Worm (Caenorhabditis elegans) whole organism, L1 larva: ENCODE measurements around the gene T24D5.3.
A peak's percentile ranks its signal among the peaks of the same experiment; 100 is the strongest.

ENCODE experiments used
- aha-1 ChIP-seq: fragments of 150-350 bp; optimal IDR thresholded peaks from 2 replicates; lab custom pipeline; 2014; ENCODE audit warnings: missing biosample characterization, missing genetic modification characterization
- ama-1 ChIP-seq: fragments of 150-350 bp; optimal IDR thresholded peaks from 2 replicates; lab custom pipeline; 2014
- blmp-1 ChIP-seq: fragments of 150-350 bp; optimal IDR thresholded peaks from 2 replicates; lab custom pipeline; 2014; ENCODE audit warnings: missing biosample characterization, missing genetic modification characterization
- ceh-8 ChIP-seq: fragments of 200-800 bp; sonication (Bioruptor generic); optimal IDR thresholded peaks from 2 replicates; lab custom pipeline; 2018; ENCODE audit warnings: mild to moderate bottlenecking, missing genetic modification characterization, moderate library complexity, missing compliant biosample characterization
- ceh-90 ChIP-seq: sonication (generic microtip); optimal IDR thresholded peaks from 2 replicates; lab custom pipeline; 2016; ENCODE audit warnings: missing genetic modification characterization, missing compliant biosample characterization
- ces-1 ChIP-seq: fragments of 150-350 bp; optimal IDR thresholded peaks from 2 replicates; lab custom pipeline; 2014; ENCODE audit warnings: missing biosample characterization, missing genetic modification reagents, missing genetic modification characterization
- efl-1 ChIP-seq, 4 experiments: fragments of 150-350 bp; optimal IDR thresholded peaks in 3 of 4; peaks in 1 of 4; 1 replicate in 1 of 4; 2 replicates in 3 of 4; lab custom pipeline; 2014; ENCODE audit warnings: missing biosample characterization in 2 of 4, missing genetic modification characterization in 2 of 4, missing genetic modification reagents in 2 of 4
- efl-3 ChIP-seq: fragments of 200-800 bp; sonication (Bioruptor generic); optimal IDR thresholded peaks from 2 replicates; lab custom pipeline; 2018; ENCODE audit warnings: mild to moderate bottlenecking, missing genetic modification characterization, missing compliant biosample characterization
- egl-13 ChIP-seq: sonication (generic microtip); optimal IDR thresholded peaks from 2 replicates; lab custom pipeline; 2016; ENCODE audit warnings: missing genotype, missing genetic modification reagents, missing genetic modification characterization, missing compliant biosample characterization
- elt-2 ChIP-seq: sonication (generic microtip); optimal IDR thresholded peaks from 2 replicates; lab custom pipeline; 2016; ENCODE audit warnings: missing genetic modification characterization, mild to moderate bottlenecking, inconsistent platforms, missing compliant biosample characterization, missing genetic modification reagents
- elt-3 ChIP-seq, 6 experiments: fragments of 150-350 bp in 1 of 6; sonication (generic microtip); optimal IDR thresholded peaks; 2 replicates each; lab custom pipeline; 2017 to 2018; ENCODE audit warnings: missing biosample characterization in 6 of 6, missing genetic modification characterization in 6 of 6, inconsistent platforms in 1 of 6
- ets-5 ChIP-seq: fragments of 200-800 bp; sonication (Bioruptor generic); IDR thresholded peaks from 2 replicates; pipeline ENCODE4 v1.3.6; 2022; ENCODE audit warnings: missing genetic modification characterization, missing compliant biosample characterization
- fkh-10 ChIP-seq: sonication (generic microtip); optimal IDR thresholded peaks from 2 replicates; lab custom pipeline; 2017; ENCODE audit warnings: missing biosample characterization, missing genetic modification reagents, missing genetic modification characterization
- jun-1 ChIP-seq: fragments of 150-350 bp; optimal IDR thresholded peaks from 2 replicates; lab custom pipeline; 2014; ENCODE audit warnings: missing biosample characterization, missing genetic modification reagents, missing genetic modification characterization
- lin-13 ChIP-seq: fragments of 150-350 bp; optimal IDR thresholded peaks from 2 replicates; lab custom pipeline; 2014; ENCODE audit warnings: missing biosample characterization, missing genetic modification reagents, missing genetic modification characterization
- lin-14 ChIP-seq: fragments of 200-800 bp; sonication (Bioruptor generic); optimal IDR thresholded peaks from 2 replicates; lab custom pipeline; 2018; ENCODE audit warnings: mild to moderate bottlenecking, missing genetic modification characterization, moderate library complexity, missing compliant biosample characterization
- lin-35 ChIP-seq, 2 experiments: fragments of 150-350 bp; optimal IDR thresholded peaks; 2 replicates each; lab custom pipeline; 2014; ENCODE audit warnings: missing biosample characterization in 2 of 2, missing genetic modification characterization in 2 of 2, missing genetic modification reagents in 2 of 2
- lsy-2 ChIP-seq, 2 experiments: fragments of 150-350 bp; optimal IDR thresholded peaks; 2 replicates each; lab custom pipeline; 2014; ENCODE audit warnings: missing biosample characterization in 2 of 2, missing genetic modification characterization in 2 of 2
- mdl-1 ChIP-seq, 2 experiments: fragments of 150-350 bp; optimal IDR thresholded peaks; 2 replicates each; lab custom pipeline; 2014 to 2017; ENCODE audit warnings: missing biosample characterization in 2 of 2, missing genetic modification characterization in 2 of 2, inconsistent platforms in 1 of 2
- mep-1 ChIP-seq: fragments of 150-350 bp; optimal IDR thresholded peaks from 2 replicates; lab custom pipeline; 2014; ENCODE audit warnings: missing biosample characterization, missing genetic modification characterization
- nhr-19 ChIP-seq: fragments of 200-800 bp; sonication (Bioruptor generic); conservative IDR thresholded peaks from 2 replicates; pipeline ENCODE4 v1.3.6; 2022; ENCODE audit warnings: missing genetic modification characterization, missing compliant biosample characterization
- nhr-20 ChIP-seq: sonication (generic microtip); optimal IDR thresholded peaks from 2 replicates; lab custom pipeline; 2016; ENCODE audit warnings: mild to moderate bottlenecking, missing genetic modification characterization, missing compliant biosample characterization
- nhr-237 ChIP-seq: fragments of 150-350 bp; optimal IDR thresholded peaks from 2 replicates; lab custom pipeline; 2014; ENCODE audit warnings: missing biosample characterization, missing genetic modification characterization
- nhr-28 ChIP-seq: fragments of 150-350 bp; optimal IDR thresholded peaks from 2 replicates; lab custom pipeline; 2014; ENCODE audit warnings: missing biosample characterization, missing genetic modification characterization
- nhr-47 ChIP-seq: sonication (generic microtip); optimal IDR thresholded peaks from 2 replicates; lab custom pipeline; 2016; ENCODE audit warnings: mild to moderate bottlenecking, missing genetic modification characterization, moderate library complexity, missing compliant biosample characterization
- nhr-71 ChIP-seq: sonication (generic microtip); optimal IDR thresholded peaks from 2 replicates; lab custom pipeline; 2016; ENCODE audit warnings: mild to moderate bottlenecking, missing genetic modification characterization, moderate library complexity, missing compliant biosample characterization
- nhr-84 ChIP-seq: sonication (generic microtip); optimal IDR thresholded peaks from 2 replicates; lab custom pipeline; 2017; ENCODE audit warnings: missing biosample characterization, missing genetic modification characterization
- nhr-85 ChIP-seq: sonication (generic microtip); peaks from one replicate; lab custom pipeline; 2016; ENCODE audit warnings: missing genetic modification characterization, inconsistent platforms, missing compliant biosample characterization
- pax-3 ChIP-seq: fragments of 200-800 bp; sonication (Bioruptor generic); optimal IDR thresholded peaks from 2 replicates; lab custom pipeline; 2018; ENCODE audit warnings: mild to moderate bottlenecking, missing genetic modification characterization, moderate library complexity, missing compliant biosample characterization
- rnt-1 ChIP-seq: sonication (generic microtip); optimal IDR thresholded peaks from 2 replicates; lab custom pipeline; 2016; ENCODE audit warnings: mild to moderate bottlenecking, missing genetic modification characterization, moderate library complexity, missing compliant biosample characterization
- skn-1 ChIP-seq: fragments of 150-350 bp; optimal IDR thresholded peaks from 2 replicates; lab custom pipeline; 2014; ENCODE audit warnings: missing biosample characterization, missing genetic modification characterization
- snpc-4 ChIP-seq: fragments of 150-350 bp; optimal IDR thresholded peaks from 2 replicates; lab custom pipeline; 2014; ENCODE audit warnings: missing biosample characterization, missing genetic modification characterization
- snu-23 ChIP-seq: sonication (generic microtip); optimal IDR thresholded peaks from 2 replicates; lab custom pipeline; 2016; ENCODE audit warnings: missing genetic modification characterization, missing compliant biosample characterization
- tbx-2 ChIP-seq: sonication (generic microtip); optimal IDR thresholded peaks from 2 replicates; lab custom pipeline; 2016; ENCODE audit warnings: missing genetic modification characterization, missing compliant biosample characterization
- unc-86 ChIP-seq: sonication (generic microtip); optimal IDR thresholded peaks from 2 replicates; lab custom pipeline; 2016; ENCODE audit warnings: missing genetic modification characterization, missing compliant biosample characterization
- vab-15 ChIP-seq: sonication (generic microtip); optimal IDR thresholded peaks from 2 replicates; lab custom pipeline; 2017; ENCODE audit warnings: missing genotype, mild to moderate bottlenecking, missing genetic modification characterization, missing compliant biosample characterization
- zag-1 ChIP-seq: fragments of 150-350 bp; optimal IDR thresholded peaks from 2 replicates; lab custom pipeline; 2014; ENCODE audit warnings: missing biosample characterization, missing genetic modification characterization

T24D5.3 gene

ce11 chrX:12630005-12630404, 50.1 kb downstream of the T24D5.3 start:
- TF ChIP-seq efl-3 (GFP tag; lab: Kevin White, UChicago) (no peak), efl-1 (optimal IDR thresholded peaks at IDR 0.05; lab: Kevin White, UChicago) (no peak), efl-1 (GFP tag; optimal IDR thresholded peaks at IDR 0.05 in 1 of 2; lab: Kevin White, UChicago) (peak in 1 of 2 experiments; percentile 31)

- TF ChIP-seq lin-14 = peak; percentile 63
- TF ChIP-seq ceh-8 (GFP tag; lab: Kevin White, UChicago) = no peak
- TF ChIP-seq ceh-90 (tag; lab: Kevin White, UChicago) = no peak
- peak in 4 of 6 experiments; percentile 51 to 71 (median 58) for TF ChIP-seq elt-3 (tag; optimal IDR thresholded peaks at IDR 0.05; lab: Kevin White, UChicago)
- 0 out of 2 replicates have a peak, but pooled peaks have one; percentile 14 for TF ChIP-seq nhr-19 (GFP tag; lab: Robert Waterston, UW)
- peak in 1 of 2 experiments; percentile 58 for TF ChIP-seq lin-35 (GFP tag; optimal IDR thresholded peaks at IDR 0.05; lab: Kevin White, UChicago)
- peak; percentile 86 for TF ChIP-seq blmp-1 (tag; lab: Kevin White, UChicago)
- peak; percentile 44 for TF ChIP-seq nhr-20
- peak in 1 of 2 experiments; percentile 67 for TF ChIP-seq mdl-1 (tag; optimal IDR thresholded peaks at IDR 0.05; lab: Kevin White, UChicago)
- peak; percentile 30 for TF ChIP-seq tbx-2 (tag; lab: Kevin White, UChicago)
- peak; percentile 57 for TF ChIP-seq nhr-85 (tag; lab: Kevin White, UChicago)
- no peak for TF ChIP-seq ets-5 (GFP tag; lab: Robert Waterston, UW)
- TF ChIP-seq jun-1 = peak; percentile 46
- no peak for TF ChIP-seq ama-1 (lab: Kevin White, UChicago)
- TF ChIP-seq lsy-2 (tag; optimal IDR thresholded peaks at IDR 0.05; lab: Kevin White, UChicago) = peak in 1 of 2 experiments; percentile 17
- TF ChIP-seq rnt-1 (tag; lab: Kevin White, UChicago) = peak; percentile 1
- peak; percentile 9 for TF ChIP-seq mep-1 (tag; lab: Kevin White, UChicago)
- no peak for TF ChIP-seq skn-1 (tag; lab: Kevin White, UChicago)
- peak; percentile 34 for TF ChIP-seq nhr-71 (tag; lab: Kevin White, UChicago)
- TF ChIP-seq snu-23 (GFP tag; lab: Kevin White, UChicago) = peak; percentile 33
- TF ChIP-seq nhr-84 = no peak
- peak; percentile 59 for TF ChIP-seq elt-2
- no peak for TF ChIP-seq vab-15 (tag; lab: Kevin White, UChicago)
Measured at ce11 chrX:12630556-12630955, 50.7 kb downstream of the T24D5.3 start.

- TF ChIP-seq egl-13 (tag; lab: Kevin White, UChicago) (no peak), nhr-237 (tag; lab: Kevin White, UChicago) (no peak), fkh-10 (GFP tag; lab: Kevin White, UChicago) (peak; percentile 44), pax-3 (no peak), aha-1 (no peak), lsy-2 (tag; optimal IDR thresholded peaks at IDR 0.05; lab: Kevin White, UChicago) (no peak), ama-1 (lab: Kevin White, UChicago) (no peak), nhr-47 (tag; lab: Kevin White, UChicago) (no peak), zag-1 (tag; lab: Kevin White, UChicago) (peak; percentile 10), lin-14 (peak; percentile 49)
Measured at ce11 chrX:12631446-12631845, 51.6 kb downstream of the T24D5.3 start.

ce11 chrX:12632657-12633056, 52.8 kb downstream of the T24D5.3 start:
- TF ChIP-seq nhr-28 (no peak), snpc-4 (tag; lab: Kevin White, UChicago) (no peak), lin-14 (peak; percentile 48), efl-1 (optimal IDR thresholded peaks at IDR 0.05; lab: Kevin White, UChicago) (no peak), efl-1 (GFP tag; optimal IDR thresholded peaks at IDR 0.05 in 1 of 2; lab: Kevin White, UChicago) (peak in 1 of 2 experiments; percentile 30), ceh-8 (GFP tag; lab: Kevin White, UChicago) (no peak), lin-13 (GFP tag; lab: Kevin White, UChicago) (no peak), ceh-90 (tag; lab: Kevin White, UChicago) (no peak), fkh-10 (GFP tag; lab: Kevin White, UChicago) (peak; percentile 88), unc-86 (peak; percentile 12), ces-1 (GFP tag; lab: Kevin White, UChicago) (peak; percentile 23)
